Worm (Caenorhabditis elegans) whole organism, L2 larva: ENCODE results near the gene memb-1.
A peak's percentile ranks its signal among the peaks of the same experiment; 100 is the strongest.

ENCODE experiments used
- C34F6.9 ChIP-seq: fragments of 150-350 bp; optimal IDR thresholded peaks from 2 replicates; lab custom pipeline; 2014; ENCODE audit warnings: missing biosample characterization, missing genetic modification characterization
- F13H6.1 ChIP-seq: sonication (generic microtip); optimal IDR thresholded peaks from 2 replicates; lab custom pipeline; 2016; ENCODE audit warnings: missing genetic modification characterization, missing compliant biosample characterization
- R02D3.7 ChIP-seq: fragments of 150-350 bp; optimal IDR thresholded peaks from 2 replicates; lab custom pipeline; 2014; ENCODE audit warnings: missing biosample characterization, missing genetic modification characterization
- Y55F3AM.14 ChIP-seq: fragments of 200-800 bp; sonication (Bioruptor generic); optimal IDR thresholded peaks from 2 replicates; lab custom pipeline; 2018; ENCODE audit warnings: mild to moderate bottlenecking, missing genetic modification characterization, missing compliant biosample characterization
- ZK546.5 ChIP-seq: sonication (generic microtip); optimal IDR thresholded peaks from 2 replicates; lab custom pipeline; 2017; ENCODE audit warnings: missing biosample characterization, missing genetic modification characterization
- alr-1 ChIP-seq: fragments of 150-350 bp; optimal IDR thresholded peaks from 2 replicates; lab custom pipeline; 2014; ENCODE audit warnings: missing biosample characterization, missing genetic modification characterization
- aly-2 ChIP-seq: fragments of 150-350 bp; optimal IDR thresholded peaks from 2 replicates; lab custom pipeline; 2014; ENCODE audit warnings: missing biosample characterization, missing genetic modification characterization
- ama-1 ChIP-seq: fragments of 150-350 bp; optimal IDR thresholded peaks from 2 replicates; lab custom pipeline; 2018; ENCODE audit warnings: inconsistent platforms
- blmp-1 ChIP-seq: sonication (generic microtip); optimal IDR thresholded peaks from 2 replicates; lab custom pipeline; 2017; ENCODE audit warnings: missing genetic modification characterization, mild to moderate bottlenecking, missing compliant biosample characterization, antibody characterized with exemption, moderate library complexity; ENCODE audit not compliant: insufficient read depth
- ceh-16 ChIP-seq: fragments of 150-350 bp; optimal IDR thresholded peaks from 2 replicates; lab custom pipeline; 2014; ENCODE audit warnings: missing biosample characterization, missing genetic modification characterization
- ceh-82 ChIP-seq: fragments of 150-350 bp; optimal IDR thresholded peaks from 2 replicates; lab custom pipeline; 2014; ENCODE audit warnings: missing biosample characterization, missing genetic modification characterization
- crh-2 ChIP-seq: sonication (generic microtip); optimal IDR thresholded peaks from 2 replicates; lab custom pipeline; 2017; ENCODE audit warnings: missing biosample characterization, missing genetic modification characterization
- dmd-4 ChIP-seq: sonication (generic microtip); optimal IDR thresholded peaks from 2 replicates; lab custom pipeline; 2017; ENCODE audit warnings: missing biosample characterization, missing genetic modification characterization
- egl-27 ChIP-seq: sonication (generic microtip); optimal IDR thresholded peaks from 3 replicates; lab custom pipeline; 2017; ENCODE audit warnings: missing biosample characterization, missing genetic modification reagents, missing genetic modification characterization
- elt-1 ChIP-seq: fragments of 150-350 bp; optimal IDR thresholded peaks from 2 replicates; lab custom pipeline; 2014; ENCODE audit warnings: missing biosample characterization, missing genetic modification characterization
- elt-3 ChIP-seq: sonication (generic microtip); optimal IDR thresholded peaks from 2 replicates; lab custom pipeline; 2017; ENCODE audit warnings: missing biosample characterization, missing genetic modification characterization
- fos-1 ChIP-seq: fragments of 150-350 bp; optimal IDR thresholded peaks from 2 replicates; lab custom pipeline; 2014; ENCODE audit warnings: missing biosample characterization, missing genetic modification characterization
- gmeb-1 ChIP-seq: fragments of 150-350 bp; optimal IDR thresholded peaks from 2 replicates; lab custom pipeline; 2014; ENCODE audit warnings: missing biosample characterization, missing genetic modification characterization
- lin-11 ChIP-seq: fragments of 150-350 bp; sonication (generic microtip); optimal IDR thresholded peaks from 2 replicates; lab custom pipeline; 2014; ENCODE audit warnings: missing biosample characterization, missing genetic modification characterization, inconsistent platforms, mixed read lengths
- lin-13 ChIP-seq: fragments of 150-350 bp; optimal IDR thresholded peaks from 2 replicates; lab custom pipeline; 2014; ENCODE audit warnings: missing biosample characterization, missing genetic modification reagents, missing genetic modification characterization
- lin-39 ChIP-seq: fragments of 150-350 bp; optimal IDR thresholded peaks from 2 replicates; lab custom pipeline; 2014; ENCODE audit warnings: missing biosample characterization, missing genetic modification reagents, missing genetic modification characterization
- lsy-2 ChIP-seq, 2 experiments: fragments of 150-350 bp in 1 of 2; sonication (generic microtip) in 1 of 2; optimal IDR thresholded peaks; 2 replicates each; lab custom pipeline; 2014 to 2017; ENCODE audit warnings: missing biosample characterization in 2 of 2, missing genetic modification characterization in 2 of 2
- mab-5 ChIP-seq: fragments of 150-350 bp; optimal IDR thresholded peaks from 2 replicates; lab custom pipeline; 2014; ENCODE audit warnings: missing biosample characterization, missing genetic modification characterization
- mbf-1 ChIP-seq: sonication (generic microtip); optimal IDR thresholded peaks from 2 replicates; lab custom pipeline; 2017; ENCODE audit warnings: missing biosample characterization, missing genetic modification characterization
- mdl-1 ChIP-seq, 2 experiments: fragments of 150-350 bp in 1 of 2; sonication (generic microtip) in 1 of 2; optimal IDR thresholded peaks; 2 replicates each; lab custom pipeline; 2017; ENCODE audit warnings: missing biosample characterization in 2 of 2, missing genetic modification characterization in 2 of 2
- nhr-10 ChIP-seq: sonication (generic microtip); optimal IDR thresholded peaks from 2 replicates; lab custom pipeline; 2017; ENCODE audit warnings: missing biosample characterization, missing genetic modification characterization
- nhr-11 ChIP-seq: fragments of 150-350 bp; optimal IDR thresholded peaks from 2 replicates; lab custom pipeline; 2014; ENCODE audit warnings: missing biosample characterization, missing genetic modification characterization
- nhr-12 ChIP-seq: fragments of 150-350 bp; optimal IDR thresholded peaks from 2 replicates; lab custom pipeline; 2014; ENCODE audit warnings: missing biosample characterization, missing genetic modification characterization
- nhr-129 ChIP-seq: fragments of 150-350 bp; optimal IDR thresholded peaks from 2 replicates; lab custom pipeline; 2014; ENCODE audit warnings: missing biosample characterization, missing genetic modification characterization
- nhr-21 ChIP-seq: fragments of 150-350 bp; optimal IDR thresholded peaks from 2 replicates; lab custom pipeline; 2014; ENCODE audit warnings: missing biosample characterization, missing genetic modification characterization
- nhr-23 ChIP-seq: fragments of 150-350 bp; optimal IDR thresholded peaks from 2 replicates; lab custom pipeline; 2014; ENCODE audit warnings: missing biosample characterization, missing genetic modification reagents, missing genetic modification characterization
- nhr-237 ChIP-seq: fragments of 150-350 bp; optimal IDR thresholded peaks from 2 replicates; lab custom pipeline; 2014; ENCODE audit warnings: missing biosample characterization, missing genetic modification characterization
- nhr-25 ChIP-seq: fragments of 150-350 bp; sonication (generic microtip); optimal IDR thresholded peaks from 3 replicates; lab custom pipeline; 2014; ENCODE audit warnings: missing biosample characterization, missing genetic modification characterization
- nhr-6 ChIP-seq: fragments of 150-350 bp; optimal IDR thresholded peaks from 2 replicates; lab custom pipeline; 2014; ENCODE audit warnings: missing biosample characterization, missing genetic modification characterization
- nhr-77 ChIP-seq: fragments of 150-350 bp; optimal IDR thresholded peaks from 2 replicates; lab custom pipeline; 2014; ENCODE audit warnings: missing biosample characterization, missing genetic modification characterization
- peb-1 ChIP-seq: fragments of 150-350 bp; optimal IDR thresholded peaks from 2 replicates; lab custom pipeline; 2014; ENCODE audit warnings: missing biosample characterization, missing genetic modification characterization
- sem-4 ChIP-seq: fragments of 150-350 bp; optimal IDR thresholded peaks from 2 replicates; lab custom pipeline; 2014; ENCODE audit warnings: missing biosample characterization, missing genetic modification reagents, missing genetic modification characterization
- skn-1 ChIP-seq: sonication (generic microtip); optimal IDR thresholded peaks from 2 replicates; lab custom pipeline; 2017; ENCODE audit warnings: missing biosample characterization, missing genetic modification characterization
- sma-3 ChIP-seq: sonication (generic microtip); optimal IDR thresholded peaks from 2 replicates; lab custom pipeline; 2016; ENCODE audit warnings: missing genetic modification reagents, missing genetic modification characterization, missing compliant biosample characterization
- sma-9 ChIP-seq, 2 experiments: fragments of 150-350 bp in 1 of 2; sonication (generic microtip) in 1 of 2; optimal IDR thresholded peaks; 2 replicates each; lab custom pipeline; 2014 to 2016; ENCODE audit warnings: missing genetic modification characterization in 2 of 2, mild to moderate bottlenecking in 1 of 2, missing biosample characterization in 1 of 2, missing compliant biosample characterization in 1 of 2, missing genetic modification reagents in 1 of 2, moderate library complexity in 1 of 2
- snpc-4 ChIP-seq: fragments of 150-350 bp; optimal IDR thresholded peaks from 2 replicates; lab custom pipeline; 2014; ENCODE audit warnings: missing biosample characterization, missing genetic modification characterization
- unc-39 ChIP-seq: fragments of 150-350 bp; optimal IDR thresholded peaks from 2 replicates; lab custom pipeline; 2014; ENCODE audit warnings: missing biosample characterization, missing genetic modification characterization
- unc-55 ChIP-seq: fragments of 150-350 bp; sonication (generic microtip); optimal IDR thresholded peaks from 3 replicates; lab custom pipeline; 2014; ENCODE audit warnings: missing biosample characterization, missing genetic modification reagents, missing genetic modification characterization
- unc-62 ChIP-seq: fragments of 150-350 bp; optimal IDR thresholded peaks from 2 replicates; lab custom pipeline; 2014; ENCODE audit warnings: missing biosample characterization, missing genetic modification reagents, missing genetic modification characterization
- zag-1 ChIP-seq: fragments of 150-350 bp; optimal IDR thresholded peaks from 2 replicates; lab custom pipeline; 2014; ENCODE audit warnings: missing biosample characterization, missing genetic modification characterization
- ztf-1 ChIP-seq: fragments of 200-800 bp; sonication (Bioruptor generic); conservative IDR thresholded peaks from 2 replicates; pipeline ENCODE4 v1.3.6; 2022; ENCODE audit warnings: missing genetic modification characterization, missing compliant biosample characterization
- ztf-11 ChIP-seq: sonication (generic microtip); optimal IDR thresholded peaks from 2 replicates; lab custom pipeline; 2017; ENCODE audit warnings: missing biosample characterization, missing genetic modification characterization
- ztf-4 ChIP-seq: fragments of 150-350 bp; optimal IDR thresholded peaks from 2 replicates; lab custom pipeline; 2014; ENCODE audit warnings: missing biosample characterization, missing genetic modification characterization

The memb-1 gene

DNA sequence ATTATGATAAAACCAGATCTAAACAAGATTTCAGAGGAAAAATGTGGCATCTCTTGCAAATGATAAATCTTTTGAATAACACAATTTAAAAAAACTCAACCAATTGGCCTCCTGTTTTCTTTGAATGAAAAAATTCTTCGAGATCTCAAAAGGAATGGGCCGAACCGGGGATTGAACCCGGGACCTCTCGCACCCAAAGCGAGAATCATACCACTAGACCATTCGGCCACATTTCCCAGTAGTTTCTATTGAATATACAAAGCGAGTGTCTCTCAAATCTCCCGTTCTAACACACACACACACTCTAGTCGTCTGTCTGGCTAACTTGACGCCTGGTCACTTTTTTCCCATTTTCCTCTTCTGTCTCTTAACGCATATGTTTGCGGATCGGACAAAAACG, 26.2 kb upstream of the memb-1 start (continued):
- TF ChIP-seq nhr-21 (peak; percentile 83), Y55F3AM.14 (GFP tag; lab: Kevin White, UChicago) (peak; percentile 47), gmeb-1 (tag; lab: Kevin White, UChicago) (peak; percentile 45)

DNA sequence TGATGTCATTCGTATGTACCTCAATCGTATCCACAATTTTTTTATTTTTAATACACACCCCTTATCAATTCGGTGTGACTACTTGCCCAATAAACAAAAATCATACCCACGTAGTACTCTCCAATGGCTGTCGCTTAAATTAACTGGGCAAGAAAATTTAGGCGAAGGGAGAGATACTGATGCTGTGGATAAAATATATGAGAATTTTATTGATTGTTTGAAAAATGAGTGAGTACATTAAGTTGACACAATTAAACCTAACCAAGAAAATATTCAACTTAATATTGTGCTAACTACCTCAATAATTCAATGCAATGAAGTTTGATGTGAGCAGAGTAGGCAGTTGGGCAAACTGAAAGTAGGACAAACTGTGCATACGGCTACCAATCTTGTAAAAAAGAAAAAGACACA, 24.4 kb upstream of the memb-1 start:
- TF ChIP-seq nhr-10 (tag; lab: Kevin White, UChicago) (peak; percentile 99), crh-2 (tag; lab: Kevin White, UChicago) (peak; percentile 100), ztf-11 (tag; lab: Kevin White, UChicago) (peak; percentile 86), ztf-4 (tag; lab: Kevin White, UChicago) (peak; percentile 98), sem-4 (tag; lab: Kevin White, UChicago) (peak; percentile 98), unc-55 (peak; percentile 100), dmd-4 (tag; lab: Kevin White, UChicago) (peak; percentile 86), nhr-23 (tag; lab: Kevin White, UChicago) (no peak), gmeb-1 (tag; lab: Kevin White, UChicago) (peak; percentile 95), skn-1 (tag; lab: Kevin White, UChicago) (peak; percentile 97), R02D3.7 (peak; percentile 82), lin-11 (peak; percentile 63), nhr-25 (tag; lab: Kevin White, UChicago) (peak; percentile 99), ceh-82 (tag; lab: Kevin White, UChicago) (peak; percentile 96), peb-1 (peak; percentile 48), F13H6.1 (tag; lab: Kevin White, UChicago) (peak; percentile 99), lin-13 (peak; percentile 99), ztf-1 (GFP tag; lab: Robert Waterston, UW) (no peak), Y55F3AM.14 (GFP tag; lab: Kevin White, UChicago) (peak; percentile 96), sma-3 (GFP tag; lab: Kevin White, UChicago) (peak; percentile 99), nhr-21 (peak; percentile 100), mab-5 (tag; lab: Kevin White, UChicago) (peak; percentile 98), lsy-2 (tag; optimal IDR thresholded peaks at IDR 0.05; lab: Kevin White, UChicago) (peak; percentile 96 to 98), fos-1 (tag; lab: Kevin White, UChicago) (peak; percentile 100), nhr-6 (tag; lab: Kevin White, UChicago) (peak; percentile 99), zag-1 (tag; lab: Kevin White, UChicago) (peak; percentile 99), lin-39 (tag; lab: Kevin White, UChicago) (peak; percentile 99), nhr-237 (tag; lab: Kevin White, UChicago) (peak; percentile 100), egl-27 (peak; percentile 99), ceh-16 (tag; lab: Kevin White, UChicago) (peak; percentile 95), alr-1 (tag; lab: Kevin White, UChicago) (peak; percentile 39), elt-1 (tag; lab: Kevin White, UChicago) (no peak), mbf-1 (peak; percentile 79), mdl-1 (tag; optimal IDR thresholded peaks at IDR 0.05; lab: Kevin White, UChicago) (peak; percentile 88 to 95), nhr-77 (tag; lab: Kevin White, UChicago) (peak; percentile 100), unc-39 (tag; lab: Kevin White, UChicago) (peak; percentile 88), aly-2 (tag; lab: Kevin White, UChicago) (peak; percentile 98), C34F6.9 (tag; lab: Kevin White, UChicago) (peak; percentile 99), elt-3 (tag; lab: Kevin White, UChicago) (peak; percentile 86), ama-1 (lab: Kevin White, UChicago) (no peak), unc-62 (GFP tag; lab: Kevin White, UChicago) (peak; percentile 97), snpc-4 (peak; percentile 90), nhr-11 (peak; percentile 85), sma-9 (GFP tag; optimal IDR thresholded peaks at IDR 0.05; lab: Kevin White, UChicago) (peak; percentile 99), sma-9 (tag; optimal IDR thresholded peaks at IDR 0.05; lab: Kevin White, UChicago) (no peak), ZK546.5 (tag; lab: Kevin White, UChicago) (peak; percentile 84), nhr-129 (peak; percentile 100), blmp-1 (tag; lab: Kevin White, UChicago) (peak; percentile 93), nhr-12 (tag; lab: Kevin White, UChicago) (peak; percentile 82)
- TF ChIP-seq, all 48 proteins: peak for 44
